Worm (Caenorhabditis elegans): ENCODE results near the gene sru-16.
"Not testable (repeated sequence)": the region's sequence is repeated elsewhere in the genome, so short reads cannot be mapped to it uniquely, and the experiment has no call there.

The sru-16 gene

DNA sequence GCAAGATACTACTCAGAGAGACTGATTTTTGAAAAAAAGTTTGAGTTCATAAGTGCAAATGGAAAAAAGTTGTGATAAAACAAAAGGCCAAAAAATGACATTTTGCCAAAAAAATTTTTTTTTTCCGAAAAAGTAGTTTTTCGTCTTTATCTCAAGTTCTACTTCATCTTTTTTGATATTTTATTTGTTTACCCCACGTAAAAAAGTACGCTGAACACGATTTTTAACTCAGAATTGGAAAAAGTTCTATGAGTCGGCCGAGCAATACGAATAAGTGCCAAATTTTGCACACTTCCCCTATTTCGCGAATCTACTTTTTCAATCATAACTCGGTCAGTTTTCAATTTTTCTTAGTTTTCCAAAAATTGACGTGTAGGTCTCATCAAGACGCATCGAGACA lies at the start of gene sru-16:
Gene sru-16, plus strand, starts transcription at position 301 of the 400 bp plus-strand sequence.
- not testable (repeated sequence) for TF ChIP-seq nhr-25, fos-1, R02D3.7 (tag; optimal IDR thresholded peaks at IDR 0.05)

DNA sequence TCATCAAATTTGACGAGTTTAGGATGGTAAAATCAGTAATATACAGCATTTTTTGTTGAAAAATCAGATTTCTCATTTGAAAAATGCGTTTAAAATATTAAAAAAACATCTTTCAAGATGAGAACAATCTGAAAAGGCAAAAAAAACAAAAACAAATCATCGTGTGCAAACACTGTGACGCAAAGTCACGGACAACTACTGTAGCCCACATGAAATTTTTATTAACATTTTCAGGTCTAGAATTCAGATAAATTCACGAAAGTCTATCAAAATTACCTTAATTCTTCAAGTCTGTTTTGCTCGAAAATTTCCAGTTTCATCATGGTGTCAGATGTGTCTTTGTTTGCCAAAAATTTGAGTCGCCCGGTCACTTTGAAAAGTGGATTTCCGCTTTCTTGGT lies 40.2 kb upstream of the sru-16 start:
- TF ChIP-seq lin-39 (tag; optimal IDR thresholded peaks at IDR 0.05) = no peak
- no peak for TF ChIP-seq ceh-16 (tag; optimal IDR thresholded peaks at IDR 0.05)
- TF ChIP-seq egl-27 (tag; optimal IDR thresholded peaks at IDR 0.05) = no peak
- no peak for TF ChIP-seq sea-2 (GFP tag; optimal IDR thresholded peaks at IDR 0.05)
- no peak for TF ChIP-seq nhr-67 (tag; optimal IDR thresholded peaks at IDR 0.05)
- TF ChIP-seq skn-1 (tag; optimal IDR thresholded peaks at IDR 0.05) = no peak
- TF ChIP-seq ceh-82 (tag; optimal IDR thresholded peaks at IDR 0.05) = no peak
- no peak for TF ChIP-seq ztf-4 (tag; optimal IDR thresholded peaks at IDR 0.05)
- no peak for TF ChIP-seq nhr-23 (tag; optimal IDR thresholded peaks at IDR 0.05)
- TF ChIP-seq fkh-2 (tag; optimal IDR thresholded peaks at IDR 0.05) = no peak
- TF ChIP-seq elt-3 (tag; optimal IDR thresholded peaks at IDR 0.05) = no peak
- no peak for TF ChIP-seq ZK546.5 (tag; optimal IDR thresholded peaks at IDR 0.05)
- TF ChIP-seq nfya-1 (tag; optimal IDR thresholded peaks at IDR 0.05; ENCODE audit: insufficient read depth) = no peak
- no peak for TF ChIP-seq nhr-11 (tag; optimal IDR thresholded peaks at IDR 0.05)
- TF ChIP-seq nhr-25 (tag; optimal IDR thresholded peaks at IDR 0.05) = no peak
- TF ChIP-seq egl-5 (tag; optimal IDR thresholded peaks at IDR 0.05) = no peak

DNA sequence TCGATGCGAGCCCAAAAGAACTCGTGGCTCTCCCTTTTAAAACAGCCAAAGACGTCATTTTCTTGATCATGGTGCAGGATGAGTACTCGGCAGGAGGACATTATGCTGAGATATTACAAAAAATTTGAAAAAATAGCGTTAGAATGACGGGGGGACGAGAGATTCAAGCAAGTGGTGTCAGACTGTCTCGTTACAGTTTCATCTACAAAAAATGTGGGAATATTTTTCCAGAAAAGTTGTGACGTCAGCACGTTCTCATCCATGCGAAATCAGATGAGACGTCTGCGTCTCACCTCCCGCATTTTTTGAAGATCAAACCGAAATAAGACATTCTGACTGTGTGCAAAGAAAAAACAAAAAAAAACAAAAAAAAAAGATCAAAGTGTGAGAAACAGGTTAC lies 38.9 kb upstream of the sru-16 start, which contains the start of gene rsd-2:
Gene rsd-2, minus strand, starts transcription at position 101 of the 400 bp plus-strand sequence.
- TF ChIP-seq tbx-2 (tag; optimal IDR thresholded peaks at IDR 0.05) (no peak), daf-12 (tag; optimal IDR thresholded peaks at IDR 0.05) (no peak), nfya-1 (tag; optimal IDR thresholded peaks at IDR 0.05; ENCODE audit: insufficient read depth) (no peak), lsy-12 (tag; optimal IDR thresholded peaks at IDR 0.05) (no peak), pqm-1 (tag; optimal IDR thresholded peaks at IDR 0.05) (no peak), elt-1 (tag; optimal IDR thresholded peaks at IDR 0.05) (no peak), jun-1 (tag; optimal IDR thresholded peaks at IDR 0.05) (no peak), fos-1 (tag; optimal IDR thresholded peaks at IDR 0.05) (no peak), nhr-43 (tag; optimal IDR thresholded peaks at IDR 0.05; ENCODE audit: poor library complexity, severe bottlenecking) (no peak), R02D3.7 (tag; optimal IDR thresholded peaks at IDR 0.05) (no peak), ztf-4 (tag; optimal IDR thresholded peaks at IDR 0.05) (no peak), ama-1 (optimal IDR thresholded peaks at IDR 0.05) (no peak)

DNA sequence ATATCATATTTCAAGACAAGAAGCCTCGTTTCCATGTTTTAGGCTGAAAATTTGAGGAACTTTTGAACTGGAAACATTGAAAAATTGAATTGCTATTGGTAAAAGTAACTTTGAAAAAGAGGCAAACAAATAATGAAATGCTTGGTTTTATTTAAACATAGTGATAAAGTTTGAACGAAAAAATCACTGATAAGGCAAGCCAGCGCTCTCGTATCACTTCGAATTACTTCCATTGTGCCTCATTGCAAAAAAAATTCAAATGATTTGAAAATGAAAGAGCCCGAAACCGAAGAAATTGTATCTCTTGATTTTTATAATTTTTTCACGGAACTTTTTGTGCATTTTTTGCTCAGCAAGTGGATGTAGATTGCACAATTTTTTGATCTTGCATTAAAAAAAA lies 30.9 kb upstream of the sru-16 start, which contains the start of gene F52G2.3:
Gene F52G2.3, minus strand, starts transcription at position 43 of the 400 bp plus-strand sequence.
- no peak for TF ChIP-seq ceh-28 (tag; optimal IDR thresholded peaks at IDR 0.05)
- TF ChIP-seq pqm-1 (tag; optimal IDR thresholded peaks at IDR 0.05) = peak; percentile 20
- no peak for TF ChIP-seq elt-1 (tag; optimal IDR thresholded peaks at IDR 0.05)
- TF ChIP-seq jun-1 (tag; optimal IDR thresholded peaks at IDR 0.05) = no peak
- TF ChIP-seq nhr-11 (tag; optimal IDR thresholded peaks at IDR 0.05) = no peak
- TF ChIP-seq lin-39 (tag; optimal IDR thresholded peaks at IDR 0.05) = no peak
- no peak for TF ChIP-seq eor-1 (tag; optimal IDR thresholded peaks at IDR 0.05)
- peak; percentile 62 for TF ChIP-seq elt-2 (tag; optimal IDR thresholded peaks at IDR 0.05)
- no peak for TF ChIP-seq lin-15B (tag; optimal IDR thresholded peaks at IDR 0.05)
- TF ChIP-seq aly-2 (tag; optimal IDR thresholded peaks at IDR 0.05) = no peak
- TF ChIP-seq nhr-12 (tag; optimal IDR thresholded peaks at IDR 0.05) = no peak
- TF ChIP-seq sea-2 (GFP tag; optimal IDR thresholded peaks at IDR 0.05) = no peak
- TF ChIP-seq mdl-1 (tag; optimal IDR thresholded peaks at IDR 0.05) = no peak
- TF ChIP-seq unc-62 (GFP tag; optimal IDR thresholded peaks at IDR 0.05) = no peak
- TF ChIP-seq unc-39 (tag; optimal IDR thresholded peaks at IDR 0.05) = no peak
- TF ChIP-seq skn-1 (tag; optimal IDR thresholded peaks at IDR 0.05) = no peak

DNA sequence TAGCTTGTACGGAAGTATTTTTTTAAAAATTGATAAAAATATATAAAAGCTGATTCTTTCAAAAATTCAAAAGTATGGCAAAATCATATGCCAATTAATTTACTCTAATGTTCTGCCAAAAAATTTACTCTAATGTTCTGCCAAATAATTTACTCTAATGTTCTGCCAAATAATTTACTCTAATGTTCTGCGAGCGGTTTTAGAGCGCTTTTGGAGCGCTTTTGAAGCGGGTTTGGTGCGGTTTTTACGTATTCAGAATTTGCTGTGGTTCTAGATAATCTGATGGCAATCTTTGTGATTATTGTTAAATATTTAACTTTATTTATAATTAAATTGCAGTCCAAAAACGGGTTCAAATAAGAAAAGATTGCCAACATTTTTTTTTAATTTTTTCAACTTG lies 29.7 kb upstream of the sru-16 start:
- no peak for TF ChIP-seq nhr-23 (tag; optimal IDR thresholded peaks at IDR 0.05)
- TF ChIP-seq jun-1 (tag; optimal IDR thresholded peaks at IDR 0.05) = no peak
- TF ChIP-seq nhr-67 (tag; optimal IDR thresholded peaks at IDR 0.05) = no peak
- no peak for TF ChIP-seq zag-1 (tag; optimal IDR thresholded peaks at IDR 0.05)
- no peak for TF ChIP-seq ZK546.5 (tag; optimal IDR thresholded peaks at IDR 0.05)
- TF ChIP-seq tbx-2 (tag; optimal IDR thresholded peaks at IDR 0.05) = no peak
- no peak for TF ChIP-seq eor-1 (tag; optimal IDR thresholded peaks at IDR 0.05)
- TF ChIP-seq ztf-4 (tag; optimal IDR thresholded peaks at IDR 0.05) = no peak
- no peak for TF ChIP-seq elt-2 (tag; optimal IDR thresholded peaks at IDR 0.05)
- TF ChIP-seq nhr-28 (tag; optimal IDR thresholded peaks at IDR 0.05) = no peak
- no peak for TF ChIP-seq ceh-16 (tag; optimal IDR thresholded peaks at IDR 0.05)
- no peak for TF ChIP-seq nfya-1 (tag; optimal IDR thresholded peaks at IDR 0.05; ENCODE audit: insufficient read depth)
- no peak for TF ChIP-seq ceh-28 (tag; optimal IDR thresholded peaks at IDR 0.05)
- TF ChIP-seq nhr-43 (tag; optimal IDR thresholded peaks at IDR 0.05; ENCODE audit: poor library complexity, severe bottlenecking) = no peak
- TF ChIP-seq fos-1 (tag; optimal IDR thresholded peaks at IDR 0.05) = no peak
- no peak for TF ChIP-seq unc-62 (GFP tag; optimal IDR thresholded peaks at IDR 0.05)
- TF ChIP-seq mdl-1 (tag; optimal IDR thresholded peaks at IDR 0.05) = no peak
- no peak for TF ChIP-seq lsy-12 (tag; optimal IDR thresholded peaks at IDR 0.05)
- no peak for TF ChIP-seq egl-5 (tag; optimal IDR thresholded peaks at IDR 0.05)
- no peak for TF ChIP-seq fkh-10 (GFP tag; optimal IDR thresholded peaks at IDR 0.05)

Measured in whole organism, L3 larva.